Worm (Caenorhabditis elegans) whole organism, L4/young adult: ENCODE data around the gene F10G2.4.

ENCODE experiments used
- W03F9.2 ChIP-seq: fragments of 150-350 bp; optimal IDR thresholded peaks from 2 replicates; lab custom pipeline; 2014; ENCODE audit warnings: missing biosample characterization, missing genetic modification characterization
- dao-5 ChIP-seq: sonication (generic microtip); optimal IDR thresholded peaks from 2 replicates; lab custom pipeline; 2016; ENCODE audit warnings: missing genotype, missing genetic modification characterization, moderate library complexity, missing compliant biosample characterization
- him-1 ChIP-seq: sonication (generic microtip); optimal IDR thresholded peaks from 2 replicates; lab custom pipeline; 2016; ENCODE audit warnings: missing genotype, missing genetic modification reagents, missing genetic modification characterization, missing compliant biosample characterization

The F10G2.4 gene

DNA sequence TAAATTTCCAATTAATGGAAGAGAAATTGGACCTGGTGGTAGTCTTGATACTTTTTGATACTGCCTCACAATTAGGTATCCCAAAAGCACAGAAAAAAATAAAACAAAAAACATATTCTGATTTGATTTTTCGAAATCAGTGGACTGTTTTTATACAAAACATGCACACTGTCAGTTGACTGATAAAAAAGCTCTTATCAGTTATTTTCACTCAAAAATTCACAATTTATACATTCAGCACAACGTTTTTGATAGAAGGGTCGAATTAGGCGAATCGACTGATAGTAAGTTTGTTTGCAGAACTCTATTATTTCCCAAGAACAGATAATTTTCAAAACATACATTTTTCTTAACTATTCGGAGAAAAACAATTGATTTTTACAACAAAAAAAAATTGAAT lies 37.0 kb downstream of the F10G2.4 start, which contains the start of gene cyp-35A2:
TSS of gene cyp-35A2 (minus strand) at position 124 of the 400 bp plus-strand sequence.
- TF ChIP-seq W03F9.2 (tag; lab: Kevin White, UChicago) (no peak), dao-5 (tag; lab: Kevin White, UChicago) (no peak), him-1 (tag; lab: Kevin White, UChicago) (no peak)

- no peak for TF ChIP-seq W03F9.2 (tag; lab: Kevin White, UChicago)
- no peak for TF ChIP-seq dao-5 (tag; lab: Kevin White, UChicago)
- TF ChIP-seq him-1 (tag; lab: Kevin White, UChicago), result no peak
Measured at ce11 chrV:7364951-7365350, 37.9 kb downstream of the F10G2.4 start, which contains the start of gene exc-13. Gene exc-13, plus strand, starts transcription at chrV:7365251.

DNA sequence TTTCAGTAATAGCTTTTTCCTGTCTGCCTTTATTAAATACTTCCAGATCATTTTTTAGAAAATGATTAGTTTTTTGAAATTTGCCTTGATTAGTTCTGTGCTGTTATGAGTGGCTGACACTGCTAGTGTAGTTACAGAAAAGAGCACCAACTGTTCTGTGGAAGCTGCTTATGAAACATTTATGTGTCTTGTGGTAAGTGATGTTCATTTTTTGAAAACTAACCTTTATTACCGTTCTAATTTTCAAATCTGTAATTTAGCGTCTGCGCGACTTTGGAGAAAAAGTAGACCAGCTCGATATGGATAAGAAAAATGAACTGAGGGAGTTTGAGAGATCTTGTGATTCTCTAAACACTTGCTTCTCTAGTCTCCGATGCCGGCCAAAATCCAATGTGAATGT lies 42.5 kb downstream of the F10G2.4 start, which contains the start of gene srj-14:
TSS of gene srj-14 (plus strand) at position 131 of the 400 bp plus-strand sequence.
- TF ChIP-seq him-1 (tag; lab: Kevin White, UChicago), result no peak
- TF ChIP-seq W03F9.2 (tag; lab: Kevin White, UChicago), result no peak
- no peak for TF ChIP-seq dao-5 (tag; lab: Kevin White, UChicago)

DNA sequence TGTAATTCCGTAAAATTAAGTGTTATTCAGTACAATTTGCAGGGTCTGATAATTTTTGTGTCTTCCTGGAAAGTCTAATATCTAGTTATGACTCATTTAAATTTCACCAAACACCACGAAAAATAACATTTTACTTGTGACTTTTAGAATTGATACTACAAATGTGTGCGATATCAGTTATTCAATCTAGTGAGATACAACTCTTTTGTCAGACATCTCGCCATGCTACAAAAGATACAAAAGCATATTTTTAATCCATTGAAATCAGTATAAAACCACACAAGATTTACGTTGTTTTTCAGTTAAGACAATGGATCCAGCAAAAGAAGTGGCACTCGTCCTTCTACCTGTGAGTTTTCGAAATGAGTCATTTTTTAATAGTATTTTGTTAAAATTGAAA lies 47.1 kb downstream of the F10G2.4 start, which contains the start of gene srx-56:
TSS of gene srx-56 (plus strand) at position 301 of the 400 bp plus-strand sequence.
- TF ChIP-seq W03F9.2 (tag; lab: Kevin White, UChicago) (no peak), dao-5 (tag; lab: Kevin White, UChicago) (no peak), him-1 (tag; lab: Kevin White, UChicago) (no peak)
